Worm (Caenorhabditis elegans) whole organism, late embryonic: ENCODE measurements around the gene Y53F4B.5.
"Not testable (repeated sequence)": the region's sequence is repeated elsewhere in the genome, so short reads cannot be mapped to it uniquely, and the experiment has no call there.

Experiments used
- C38D4.7 ChIP-seq: fragments of 200-800 bp; sonication (Bioruptor generic); optimal IDR thresholded peaks from 2 replicates; lab custom pipeline; 2018; ENCODE audit warnings: mild to moderate bottlenecking, missing genetic modification characterization, moderate library complexity, missing compliant biosample characterization
- F13H6.1 ChIP-seq: sonication (generic microtip); optimal IDR thresholded peaks from 2 replicates; lab custom pipeline; 2016; ENCODE audit warnings: missing genetic modification characterization, missing compliant biosample characterization
- K02D7.2 ChIP-seq: sonication (generic microtip); optimal IDR thresholded peaks from 2 replicates; lab custom pipeline; 2017; ENCODE audit warnings: mild to moderate bottlenecking, missing genetic modification characterization, missing compliant biosample characterization
- T23F11.4 ChIP-seq: fragments of 200-800 bp; sonication (Bioruptor generic); optimal IDR thresholded peaks from 2 replicates; lab custom pipeline; 2018; ENCODE audit warnings: mild to moderate bottlenecking, missing genetic modification characterization, missing compliant biosample characterization
- Y22D7AL.16 ChIP-seq: sonication (generic microtip); optimal IDR thresholded peaks from 2 replicates; lab custom pipeline; 2016; ENCODE audit warnings: missing genetic modification characterization, missing compliant biosample characterization
- ceh-14 ChIP-seq: sonication (generic microtip); optimal IDR thresholded peaks from 2 replicates; lab custom pipeline; 2016; ENCODE audit warnings: missing genotype, missing genetic modification characterization, missing compliant biosample characterization
- ceh-19 ChIP-seq: fragments of 200-800 bp; sonication (Bioruptor generic); optimal IDR thresholded peaks from 2 replicates; lab custom pipeline; 2018; ENCODE audit warnings: mild to moderate bottlenecking, missing genetic modification characterization, missing compliant biosample characterization
- ceh-2 ChIP-seq: sonication (generic microtip); optimal IDR thresholded peaks from 2 replicates; lab custom pipeline; 2016; ENCODE audit warnings: missing genotype, missing genetic modification characterization, missing compliant biosample characterization
- ceh-24 ChIP-seq: sonication (generic microtip); optimal IDR thresholded peaks from 2 replicates; lab custom pipeline; 2016; ENCODE audit warnings: mild to moderate bottlenecking, missing genetic modification characterization, missing compliant biosample characterization
- ceh-30 ChIP-seq: fragments of 150-350 bp; optimal IDR thresholded peaks from 2 replicates; lab custom pipeline; 2014; ENCODE audit warnings: missing biosample characterization, missing genetic modification characterization
- ceh-31 ChIP-seq: sonication (generic microtip); optimal IDR thresholded peaks from 2 replicates; lab custom pipeline; 2016; ENCODE audit warnings: missing genetic modification characterization, missing compliant biosample characterization
- ceh-48 ChIP-seq: sonication (generic microtip); optimal IDR thresholded peaks from 2 replicates; lab custom pipeline; 2016; ENCODE audit warnings: missing genetic modification characterization, inconsistent platforms, missing compliant biosample characterization
- ceh-6 ChIP-seq: fragments of 200-800 bp; sonication (Bioruptor generic); optimal IDR thresholded peaks from 2 replicates; lab custom pipeline; 2018; ENCODE audit warnings: mild to moderate bottlenecking, missing genetic modification characterization, missing compliant biosample characterization
- che-1 ChIP-seq: sonication (generic microtip); optimal IDR thresholded peaks from 2 replicates; lab custom pipeline; 2016; ENCODE audit warnings: mild to moderate bottlenecking, missing genetic modification characterization, missing compliant biosample characterization
- dmd-4 ChIP-seq: sonication (generic microtip); optimal IDR thresholded peaks from 2 replicates; lab custom pipeline; 2016; ENCODE audit warnings: borderline replicate concordance, missing genetic modification characterization, missing compliant biosample characterization
- dve-1 ChIP-seq: sonication (generic microtip); optimal IDR thresholded peaks from 2 replicates; lab custom pipeline; 2017; ENCODE audit warnings: antibody characterized with exemption, mild to moderate bottlenecking, missing genetic modification characterization, missing compliant biosample characterization
- elt-2 ChIP-seq: sonication (generic microtip); optimal IDR thresholded peaks from 2 replicates; lab custom pipeline; 2016; ENCODE audit warnings: missing genetic modification reagents, missing genetic modification characterization, missing compliant biosample characterization
- fkh-10 ChIP-seq: fragments of 150-350 bp; optimal IDR thresholded peaks from 2 replicates; lab custom pipeline; 2014; ENCODE audit warnings: missing biosample characterization, missing genetic modification reagents, missing genetic modification characterization
- fkh-6 ChIP-seq: sonication (generic microtip); optimal IDR thresholded peaks from 2 replicates; lab custom pipeline; 2016; ENCODE audit warnings: missing genetic modification characterization, missing compliant biosample characterization
- gmeb-2 ChIP-seq: sonication (generic microtip); optimal IDR thresholded peaks from 2 replicates; lab custom pipeline; 2016; ENCODE audit warnings: missing genetic modification characterization, inconsistent platforms, missing compliant biosample characterization
- hlh-30 ChIP-seq: sonication (generic microtip); optimal IDR thresholded peaks from 2 replicates; lab custom pipeline; 2017; ENCODE audit warnings: antibody characterized with exemption, missing genetic modification characterization, missing compliant biosample characterization; ENCODE audit not compliant: insufficient read depth
- hlh-6 ChIP-seq: sonication (generic microtip); optimal IDR thresholded peaks from 2 replicates; lab custom pipeline; 2016; ENCODE audit warnings: missing genotype, missing genetic modification characterization, missing compliant biosample characterization
- hlh-8 ChIP-seq: sonication (generic microtip); optimal IDR thresholded peaks from 2 replicates; lab custom pipeline; 2016; ENCODE audit warnings: missing genotype, missing genetic modification characterization, missing compliant biosample characterization
- lim-6 ChIP-seq: sonication (generic microtip); optimal IDR thresholded peaks from 2 replicates; lab custom pipeline; 2016; ENCODE audit warnings: missing genetic modification characterization, missing compliant biosample characterization
- lin-11 ChIP-seq: fragments of 200-800 bp; sonication (Bioruptor generic); optimal IDR thresholded peaks from 2 replicates; lab custom pipeline; 2018; ENCODE audit warnings: mild to moderate bottlenecking, missing genetic modification characterization, missing compliant biosample characterization
- madf-2 ChIP-seq: sonication (generic microtip); optimal IDR thresholded peaks from 2 replicates; lab custom pipeline; 2017; ENCODE audit warnings: missing genetic modification characterization, missing compliant biosample characterization
- mec-3 ChIP-seq: sonication (generic microtip); optimal IDR thresholded peaks from 2 replicates; lab custom pipeline; 2016; ENCODE audit warnings: borderline replicate concordance, missing genetic modification characterization, missing compliant biosample characterization
- nfya-1 ChIP-seq: sonication (generic microtip); optimal IDR thresholded peaks from 2 replicates; lab custom pipeline; 2017; ENCODE audit warnings: missing genetic modification characterization, mild to moderate bottlenecking, missing compliant biosample characterization, antibody characterized with exemption, moderate library complexity
- nhr-232 ChIP-seq: sonication (generic microtip); optimal IDR thresholded peaks from 2 replicates; lab custom pipeline; 2016; ENCODE audit warnings: missing genetic modification characterization, missing compliant biosample characterization
- pag-3 ChIP-seq: sonication (generic microtip); optimal IDR thresholded peaks from 2 replicates; lab custom pipeline; 2016; ENCODE audit warnings: missing compliant biosample characterization, missing genetic modification characterization, borderline replicate concordance
- ref-2 ChIP-seq: sonication (generic microtip); optimal IDR thresholded peaks from 2 replicates; lab custom pipeline; 2016; ENCODE audit warnings: missing genetic modification characterization, missing compliant biosample characterization
- sdc-2 ChIP-seq: sonication (generic microtip); optimal IDR thresholded peaks from 2 replicates; lab custom pipeline; 2016; ENCODE audit warnings: missing genotype, missing genetic modification characterization, missing compliant biosample characterization
- sox-2 ChIP-seq: fragments of 200-800 bp; sonication (Bioruptor generic); IDR thresholded peaks from 2 replicates; pipeline ENCODE4 v1.3.6; 2022; ENCODE audit warnings: missing genetic modification reagents, missing genetic modification characterization, missing compliant biosample characterization
- sox-4 ChIP-seq: sonication (generic microtip); optimal IDR thresholded peaks from 2 replicates; lab custom pipeline; 2017; ENCODE audit warnings: mild to moderate bottlenecking, missing genetic modification characterization, inconsistent platforms, missing compliant biosample characterization
- syd-9 ChIP-seq: sonication (generic microtip); optimal IDR thresholded peaks from 2 replicates; lab custom pipeline; 2016; ENCODE audit warnings: mild to moderate bottlenecking, missing genetic modification characterization, moderate library complexity, missing compliant biosample characterization
- tbx-2 ChIP-seq: sonication (generic microtip); optimal IDR thresholded peaks from 2 replicates; lab custom pipeline; 2016; ENCODE audit warnings: missing genetic modification characterization, missing compliant biosample characterization
- unc-42 ChIP-seq: sonication (generic microtip); optimal IDR thresholded peaks from 2 replicates; lab custom pipeline; 2016; ENCODE audit warnings: missing genotype, missing genetic modification characterization, missing compliant biosample characterization
- unc-86 ChIP-seq: sonication (generic microtip); optimal IDR thresholded peaks from 2 replicates; lab custom pipeline; 2016; ENCODE audit warnings: missing genetic modification characterization, missing compliant biosample characterization
- zip-5 ChIP-seq: sonication (generic microtip); optimal IDR thresholded peaks from 2 replicates; lab custom pipeline; 2016; ENCODE audit warnings: missing genetic modification characterization, missing compliant biosample characterization

Gene Y53F4B.5

DNA sequence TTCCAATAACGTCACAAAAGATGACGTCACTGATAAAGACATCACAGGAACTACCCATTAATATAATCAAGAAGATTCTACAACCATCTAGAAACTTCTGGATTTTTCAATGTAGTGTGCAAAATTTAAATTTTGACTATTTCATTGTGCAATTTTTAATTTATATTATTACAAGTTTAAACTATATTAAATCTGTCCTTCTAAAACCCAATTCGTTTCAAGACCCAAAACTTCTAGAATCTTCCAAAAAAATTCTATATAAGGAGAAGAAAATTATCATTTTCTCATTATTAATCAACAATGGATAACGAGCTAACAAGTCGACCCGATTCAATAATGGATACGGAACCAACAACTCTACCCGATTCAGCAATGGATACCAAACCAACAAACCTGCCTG, 8.8 kb upstream of the Y53F4B.5 start, which contains the start of gene Y53F4B.7:
TSS of gene Y53F4B.7 (plus strand) at position 301 of the 400 bp plus-strand sequence.
- not testable (repeated sequence) for TF ChIP-seq fkh-6 (tag; lab: Kevin White, UChicago); dve-1 (tag; lab: Kevin White, UChicago); T23F11.4 (GFP tag; lab: Kevin White, UChicago)

DNA sequence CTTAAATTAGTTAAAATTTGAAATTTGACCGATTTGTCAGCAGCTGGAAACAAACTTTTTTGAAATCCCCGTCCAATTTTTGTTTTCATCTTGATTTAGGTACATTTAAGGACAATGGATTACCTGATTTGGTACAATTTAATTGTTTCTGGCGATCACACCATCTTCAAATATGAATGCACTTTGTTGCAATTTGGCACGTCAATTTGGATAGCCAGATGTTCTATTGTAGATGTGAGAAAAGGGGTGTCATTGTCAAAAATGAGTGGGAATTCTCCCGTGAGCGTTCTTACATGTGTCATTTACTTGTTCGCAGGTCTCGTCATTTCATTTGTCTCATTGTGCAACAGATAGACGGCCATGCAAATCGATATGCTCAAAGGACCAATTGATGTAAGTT, 4.4 kb upstream of the Y53F4B.5 start, which contains the start of gene Y53F4B.43:
TSS of gene Y53F4B.43 (plus strand) at position 301 of the 400 bp plus-strand sequence.
- not testable (repeated sequence) for TF ChIP-seq ceh-24, lim-6, ceh-14 (tag; lab: Kevin White, UChicago)

DNA sequence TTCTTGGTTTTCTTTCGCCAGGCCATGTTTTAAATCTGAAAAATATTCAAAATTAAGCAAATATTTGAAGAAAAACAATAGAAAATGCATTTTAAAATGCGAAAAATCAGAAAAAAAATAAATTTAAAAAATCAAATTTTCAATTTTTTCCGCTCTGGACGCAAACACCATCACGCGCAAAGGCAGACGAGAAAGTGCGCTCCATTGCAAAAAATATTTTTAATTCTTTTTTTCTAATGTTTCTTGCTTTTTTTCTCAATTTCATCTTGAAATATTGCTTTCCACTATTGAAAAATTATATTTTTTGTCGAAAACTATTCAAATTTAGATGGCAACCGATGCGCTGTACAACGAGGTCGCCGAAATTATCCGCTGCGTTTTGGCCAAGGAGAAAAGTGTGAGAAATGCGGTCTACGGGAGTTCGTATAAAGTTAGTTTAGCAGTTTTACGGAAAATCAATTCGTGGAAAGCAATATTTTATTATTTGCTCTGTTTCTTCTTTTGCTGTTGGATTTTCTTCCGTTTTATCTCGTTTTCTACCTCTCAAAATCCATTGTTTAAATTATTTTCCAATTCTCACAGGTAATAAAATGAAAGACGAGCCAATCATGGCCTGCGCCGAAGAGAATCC, 14.4 kb downstream of the Y53F4B.5 start, which contains the start of the genes pole-4, nsun-5 and metl-2:
TSS of gene pole-4 (minus strand) at position 35 of the 631 bp plus-strand sequence.
TSS of gene nsun-5 (plus strand) at position 298 of the 631 bp plus-strand sequence.
TSS of gene metl-2 (plus strand) at position 581 of the 631 bp plus-strand sequence.
- TF ChIP-seq pag-3 (tag; lab: Kevin White, UChicago) (no peak), nhr-232 (tag; lab: Kevin White, UChicago) (no peak), ceh-31 (tag; lab: Kevin White, UChicago) (peak; percentile 32), unc-42 (tag; lab: Kevin White, UChicago) (peak; percentile 77), ceh-48 (tag; lab: Kevin White, UChicago) (no peak), elt-2 (tag; lab: Kevin White, UChicago) (no peak), hlh-6 (no peak), tbx-2 (tag; lab: Kevin White, UChicago) (peak; percentile 13), sox-4 (no peak), nfya-1 (tag; lab: Kevin White, UChicago) (peak; percentile 6), fkh-10 (GFP tag; lab: Kevin White, UChicago) (no peak)

DNA sequence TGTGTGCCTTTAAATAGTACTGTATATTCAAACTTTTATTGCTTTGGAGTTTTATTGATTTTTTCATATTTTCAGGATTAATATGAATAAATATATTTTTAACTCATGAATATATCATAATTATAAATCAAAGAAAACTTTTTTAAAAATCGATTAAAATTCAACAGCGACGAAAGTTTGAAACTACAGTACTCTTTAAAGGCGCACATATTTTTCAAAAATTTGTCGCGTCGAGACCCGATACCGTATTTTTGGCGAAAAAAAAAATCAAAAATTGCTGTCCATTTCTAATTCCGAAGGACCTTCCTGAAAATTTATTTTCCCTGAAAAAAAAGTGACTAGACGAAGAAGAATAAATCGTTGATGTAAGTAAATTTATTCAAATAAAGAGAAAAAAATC, 15.5 kb downstream of the Y53F4B.5 start:
- no peak for TF ChIP-seq nhr-232 (tag; lab: Kevin White, UChicago)
- TF ChIP-seq sdc-2 (tag; lab: Kevin White, UChicago), result no peak
- TF ChIP-seq gmeb-2 (tag; lab: Kevin White, UChicago), result no peak
- TF ChIP-seq che-1 (tag; lab: Kevin White, UChicago), result no peak
- TF ChIP-seq C38D4.7 (GFP tag; lab: Kevin White, UChicago), result no peak
- no peak for TF ChIP-seq sox-2 (GFP tag; lab: Robert Waterston, UW)
- TF ChIP-seq dmd-4, result no peak
- TF ChIP-seq hlh-8, result no peak
- TF ChIP-seq fkh-10 (GFP tag; lab: Kevin White, UChicago), result no peak
- no peak for TF ChIP-seq hlh-30 (tag; lab: Kevin White, UChicago)
- TF ChIP-seq ceh-2 (tag; lab: Kevin White, UChicago), result no peak
- no peak for TF ChIP-seq madf-2
- TF ChIP-seq lim-6 (tag; lab: Kevin White, UChicago), result no peak
- no peak for TF ChIP-seq syd-9 (tag; lab: Kevin White, UChicago)
- TF ChIP-seq fkh-6 (tag; lab: Kevin White, UChicago), result no peak
- TF ChIP-seq ceh-6, result no peak
- TF ChIP-seq Y22D7AL.16 (tag; lab: Kevin White, UChicago), result no peak

DNA sequence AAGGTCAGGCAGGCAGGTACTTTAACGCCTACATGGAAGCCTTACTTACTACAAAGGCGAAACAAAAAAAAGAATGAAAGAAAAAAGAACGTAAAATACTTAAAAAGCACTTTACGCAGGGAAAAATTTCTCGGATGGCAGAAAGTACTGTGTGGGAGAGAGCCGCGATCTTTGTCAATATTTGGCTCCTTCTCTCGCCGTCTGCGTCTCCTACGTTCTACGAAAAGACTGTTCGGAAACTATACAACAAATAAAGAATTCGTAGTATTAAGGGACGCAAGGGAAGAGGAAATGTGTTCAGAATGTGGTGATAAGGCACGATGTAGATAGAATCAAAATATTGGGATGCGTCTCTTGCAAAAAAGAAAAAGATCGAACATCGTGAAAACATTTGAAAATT, 16.7 kb downstream of the Y53F4B.5 start:
- no peak for TF ChIP-seq pag-3 (tag; lab: Kevin White, UChicago)
- no peak for TF ChIP-seq sox-4
- no peak for TF ChIP-seq ceh-19
- no peak for TF ChIP-seq zip-5 (tag; lab: Kevin White, UChicago)
- TF ChIP-seq unc-86 (tag; lab: Kevin White, UChicago), result no peak
- TF ChIP-seq lin-11 (tag; lab: Kevin White, UChicago), result no peak
- TF ChIP-seq che-1 (tag; lab: Kevin White, UChicago), result no peak
- TF ChIP-seq F13H6.1 (tag; lab: Kevin White, UChicago), result no peak
- TF ChIP-seq fkh-6 (tag; lab: Kevin White, UChicago), result no peak
- no peak for TF ChIP-seq ceh-30 (tag; lab: Kevin White, UChicago)
- no peak for TF ChIP-seq ceh-6
- no peak for TF ChIP-seq mec-3 (tag; lab: Kevin White, UChicago)
- TF ChIP-seq ref-2 (tag; lab: Kevin White, UChicago), result no peak
- no peak for TF ChIP-seq ceh-2 (tag; lab: Kevin White, UChicago)
- no peak for TF ChIP-seq Y22D7AL.16 (tag; lab: Kevin White, UChicago)
- no peak for TF ChIP-seq gmeb-2 (tag; lab: Kevin White, UChicago)
- TF ChIP-seq K02D7.2 (tag; lab: Kevin White, UChicago), result no peak
- no peak for TF ChIP-seq syd-9 (tag; lab: Kevin White, UChicago)
